Fruit fly (Drosophila melanogaster) whole organism, wandering third instar larva: ENCODE data around the gene Sbat.

Experiments
- Abd-B ChIP-seq: fragments of >200 bp; optimal IDR thresholded peaks from 2 replicates; lab custom pipeline; 2017; ENCODE audit warnings: missing biosample characterization, missing genetic modification characterization
- CG32264 ChIP-seq: fragments of 200-800 bp; sonication (Bioruptor generic); optimal IDR thresholded peaks from 2 replicates; lab custom pipeline; 2016; ENCODE audit warnings: missing biosample characterization, missing genetic modification characterization
- CG9705 ChIP-seq: fragments of 200-800 bp; sonication (Bioruptor generic); optimal IDR thresholded peaks from 2 replicates; lab custom pipeline; 2018; ENCODE audit warnings: missing biosample characterization, mild to moderate bottlenecking, missing genetic modification characterization
- Dfd ChIP-seq: fragments of >200 bp; optimal IDR thresholded peaks from 2 replicates; lab custom pipeline; 2017; ENCODE audit warnings: missing biosample characterization, missing genetic modification characterization
- Dif ChIP-seq: fragments of 200-275, 200-300 bp; sonication (Bioruptor generic); optimal IDR thresholded peaks from 2 replicates; lab custom pipeline; 2018; ENCODE audit warnings: missing biosample characterization, missing genetic modification characterization; ENCODE audit not compliant: partially characterized antibody
- GATAd ChIP-seq: sonication (Bioruptor generic); optimal IDR thresholded peaks from 2 replicates; lab custom pipeline; 2016; ENCODE audit warnings: missing biosample characterization, missing genetic modification characterization
- HLH106 ChIP-seq: fragments of 200-800 bp; optimal IDR thresholded peaks from 3 replicates; lab custom pipeline; 2019; ENCODE audit warnings: missing biosample characterization, mild to moderate bottlenecking, missing genetic modification characterization, moderate library complexity
- Hnf4 ChIP-seq: fragments of 200-800 bp; sonication (Bioruptor generic); optimal IDR thresholded peaks from 2 replicates; lab custom pipeline; 2016; ENCODE audit warnings: missing biosample characterization, mild to moderate bottlenecking, missing genetic modification characterization
- Hr78 ChIP-seq: fragments of >200 bp; optimal IDR thresholded peaks from 2 replicates; lab custom pipeline; 2017; ENCODE audit warnings: missing biosample characterization, missing genetic modification characterization
- Hr83 ChIP-seq: fragments of 200-300 bp; sonication (Bioruptor generic); optimal IDR thresholded peaks from 2 replicates; lab custom pipeline; 2016; ENCODE audit warnings: missing biosample characterization, mild to moderate bottlenecking, missing genetic modification characterization, moderate library complexity; ENCODE audit not compliant: poor library complexity, severe bottlenecking
- Jra ChIP-seq: sonication (Bioruptor generic); optimal IDR thresholded peaks from 2 replicates; lab custom pipeline; 2016; ENCODE audit warnings: missing biosample characterization, missing genetic modification characterization
- Mio ChIP-seq: sonication (Bioruptor generic); optimal IDR thresholded peaks from 2 replicates; lab custom pipeline; 2016; ENCODE audit warnings: missing biosample characterization, missing genetic modification characterization
- Myc ChIP-seq: fragments of >200 bp; optimal IDR thresholded peaks from 2 replicates; lab custom pipeline; 2017
- OdsH ChIP-seq: fragments of 200-800 bp; sonication (Bioruptor generic); optimal IDR thresholded peaks from 2 replicates; lab custom pipeline; 2016; ENCODE audit warnings: missing biosample characterization, mild to moderate bottlenecking, missing genetic modification characterization
- Rel ChIP-seq, 2 experiments: fragments of 200-800 bp; sonication (Bioruptor generic) in 1 of 2; optimal IDR thresholded peaks; 2 replicates in 1 of 2; 3 replicates in 1 of 2; lab custom pipeline; 2016 to 2019; ENCODE audit warnings: mild to moderate bottlenecking in 2 of 2, missing biosample characterization in 2 of 2, missing genetic modification characterization in 2 of 2, moderate library complexity in 1 of 2
- Sp1 ChIP-seq: fragments of 200-800 bp; sonication (Bioruptor generic); optimal IDR thresholded peaks from 3 replicates; lab custom pipeline; 2019; ENCODE audit warnings: missing biosample characterization, mild to moderate bottlenecking, missing genetic modification characterization, moderate library complexity
- Vsx2 ChIP-seq: fragments of 200-300, 225-300 bp; sonication (Bioruptor generic); optimal IDR thresholded peaks from 2 replicates; lab custom pipeline; 2018; ENCODE audit warnings: missing biosample characterization, missing genetic modification characterization; ENCODE audit not compliant: partially characterized antibody
- br ChIP-seq: fragments of 200-800 bp; sonication (Bioruptor generic); optimal IDR thresholded peaks from 2 replicates; lab custom pipeline; 2016; ENCODE audit warnings: missing biosample characterization, missing genetic modification characterization
- brk ChIP-seq: fragments of 200-800 bp; sonication (Bioruptor generic); optimal IDR thresholded peaks from 2 replicates; lab custom pipeline; 2016; ENCODE audit warnings: missing biosample characterization, mild to moderate bottlenecking, missing genetic modification characterization
- dmrt93B ChIP-seq: fragments of 200-800 bp; sonication (Bioruptor generic); optimal IDR thresholded peaks from 2 replicates; lab custom pipeline; 2018; ENCODE audit warnings: missing biosample characterization, mild to moderate bottlenecking, missing genetic modification characterization
- dsf ChIP-seq: sonication (Bioruptor generic); optimal IDR thresholded peaks from 2 replicates; lab custom pipeline; 2016; ENCODE audit warnings: missing biosample characterization, missing genetic modification characterization, borderline replicate concordance
- ey ChIP-seq: fragments of 200-800 bp; sonication (Bioruptor generic); optimal IDR thresholded peaks from 2 replicates; lab custom pipeline; 2016; ENCODE audit warnings: missing biosample characterization, missing genetic modification characterization
- foxo ChIP-seq, 2 experiments: fragments of 200-800 bp; sonication (Bioruptor generic); optimal IDR thresholded peaks; 2 replicates in 1 of 2; 3 replicates in 1 of 2; lab custom pipeline; 2016 to 2017; ENCODE audit warnings: missing biosample characterization in 2 of 2, missing genetic modification characterization in 2 of 2
- fru ChIP-seq: fragments of 200-800 bp; sonication (Bioruptor generic); optimal IDR thresholded peaks from 3 replicates; lab custom pipeline; 2016; ENCODE audit warnings: missing biosample characterization, mild to moderate bottlenecking, missing genetic modification characterization
- h ChIP-seq: fragments of 200-800 bp; sonication (Bioruptor generic); optimal IDR thresholded peaks from 3 replicates; lab custom pipeline; 2016; ENCODE audit warnings: missing biosample characterization, mild to moderate bottlenecking, missing genetic modification characterization
- jim ChIP-seq: fragments of 175-275, 200-325 bp; sonication (Bioruptor generic); optimal IDR thresholded peaks from 2 replicates; lab custom pipeline; 2016; ENCODE audit warnings: missing biosample characterization, mild to moderate bottlenecking, missing genetic modification characterization
- lola ChIP-seq: fragments of >200 bp; optimal IDR thresholded peaks from 2 replicates; lab custom pipeline; 2017; ENCODE audit warnings: missing biosample characterization, missing genetic modification characterization
- psq ChIP-seq: fragments of 200-800 bp; sonication (Bioruptor generic); optimal IDR thresholded peaks from 3 replicates; lab custom pipeline; 2017; ENCODE audit warnings: missing biosample characterization, mild to moderate bottlenecking, missing genetic modification characterization, moderate library complexity
- rgr ChIP-seq: fragments of 200-800 bp; sonication (Bioruptor generic); optimal IDR thresholded peaks from 3 replicates; lab custom pipeline; 2016; ENCODE audit warnings: missing biosample characterization, mild to moderate bottlenecking, missing genetic modification characterization
- sage ChIP-seq: fragments of 200-800 bp; sonication (Bioruptor generic); optimal IDR thresholded peaks from 2 replicates; lab custom pipeline; 2016; ENCODE audit warnings: missing biosample characterization, mild to moderate bottlenecking, missing genetic modification characterization
- sv ChIP-seq: fragments of 200-800 bp; sonication (Bioruptor generic); optimal IDR thresholded peaks from 3 replicates; lab custom pipeline; 2016; ENCODE audit warnings: missing biosample characterization, missing genetic modification characterization
- tai ChIP-seq: sonication (Bioruptor generic); optimal IDR thresholded peaks from 2 replicates; lab custom pipeline; 2016; ENCODE audit warnings: missing biosample characterization, missing genetic modification characterization
- usp ChIP-seq: fragments of >200 bp; optimal IDR thresholded peaks from 2 replicates; lab custom pipeline; 2017; ENCODE audit warnings: missing biosample characterization, missing genetic modification characterization
- woc ChIP-seq: sonication (Bioruptor generic); optimal IDR thresholded peaks from 2 replicates; lab custom pipeline; 2016; ENCODE audit warnings: missing biosample characterization, mild to moderate bottlenecking, missing genetic modification characterization

Gene Sbat

dm6 chr2L:2865560-2866309, 12.4 kb upstream of the Sbat start:
- TF ChIP-seq lola (no peak), Hnf4 (GFP tag; lab: Kevin White, UChicago) (peak; percentile 12), Rel (GFP tag; optimal IDR thresholded peaks at IDR 0.05; lab: Kevin White, UChicago) (no peak), Rel (tag; optimal IDR thresholded peaks at IDR 0.05; lab: Kevin White, UChicago) (peak; percentile 51), OdsH (no peak), Vsx2 (GFP tag; lab: Kevin White, UChicago) (no peak)
- TF ChIP-seq, all 38 proteins: peak for 2

- TF ChIP-seq sv, result no peak
- no peak for TF ChIP-seq Dfd (GFP tag; lab: Kevin White, UChicago)
- TF ChIP-seq Mio (GFP tag; lab: Kevin White, UChicago), result no peak
- no peak for TF ChIP-seq Dif
- TF ChIP-seq Sp1 (GFP tag; lab: Kevin White, UChicago), result no peak
- no peak for TF ChIP-seq Rel (GFP tag; optimal IDR thresholded peaks at IDR 0.05; lab: Kevin White, UChicago)
- TF ChIP-seq Rel (tag; optimal IDR thresholded peaks at IDR 0.05; lab: Kevin White, UChicago), result no peak
- no peak for TF ChIP-seq sage (GFP tag; lab: Kevin White, UChicago)
- no peak for TF ChIP-seq tai
Measured at dm6 chr2L:2869008-2869702, 9.0 kb upstream of the Sbat start, which contains the start of gene CG8813. Gene CG8813 (plus strand): TSS chr2L:2869652.

- TF ChIP-seq rgr (no peak), CG9705 (no peak), dmrt93B (no peak), usp (GFP tag; lab: Kevin White, UChicago) (no peak), Dfd (GFP tag; lab: Kevin White, UChicago) (no peak), Mio (GFP tag; lab: Kevin White, UChicago) (no peak), Abd-B (GFP tag; lab: Kevin White, UChicago) (no peak), Hr78 (no peak), Jra (GFP tag; lab: Kevin White, UChicago) (no peak), woc (no peak), CG32264 (no peak), Hr83 (GFP tag; lab: Kevin White, UChicago) (no peak), foxo (GFP tag; optimal IDR thresholded peaks at IDR 0.05; lab: Kevin White, UChicago) (no peak), brk (GFP tag; lab: Kevin White, UChicago) (no peak), jim (GFP tag; lab: Kevin White, UChicago) (no peak), sage (GFP tag; lab: Kevin White, UChicago) (no peak), Vsx2 (GFP tag; lab: Kevin White, UChicago) (no peak)
Measured at dm6 chr2L:2872309-2872932, 5.7 kb upstream of the Sbat start.

dm6 chr2L:2872968-2873728, 5.0 kb upstream of the Sbat start:
- TF ChIP-seq Hnf4 (GFP tag; lab: Kevin White, UChicago) (peak; percentile 28), CG9705 (no peak), dmrt93B (peak; percentile 5), GATAd (GFP tag; lab: Kevin White, UChicago) (no peak), OdsH (peak; percentile 46), dsf (no peak), jim (GFP tag; lab: Kevin White, UChicago) (no peak), fru (GFP tag; lab: Kevin White, UChicago) (peak; percentile 53), sv (peak; percentile 32), Rel (GFP tag; optimal IDR thresholded peaks at IDR 0.05; lab: Kevin White, UChicago) (no peak), Rel (tag; optimal IDR thresholded peaks at IDR 0.05; lab: Kevin White, UChicago) (no peak), Sp1 (GFP tag; lab: Kevin White, UChicago) (peak; percentile 45), Jra (GFP tag; lab: Kevin White, UChicago) (peak; percentile 82), ey (peak; percentile 33), psq (GFP tag; lab: Kevin White, UChicago) (peak; percentile 32), h (peak; percentile 60), Myc (lab: Kevin White, UChicago) (no peak), br (GFP tag; lab: Kevin White, UChicago) (peak; percentile 66), foxo (GFP tag; optimal IDR thresholded peaks at IDR 0.05; lab: Kevin White, UChicago) (peak in 1 of 2 experiments; percentile 77), HLH106 (peak; percentile 44), rgr (peak; percentile 32)
